Worm (Caenorhabditis elegans): Measurements from ENCODE around the gene ZK666.8.

DNA sequence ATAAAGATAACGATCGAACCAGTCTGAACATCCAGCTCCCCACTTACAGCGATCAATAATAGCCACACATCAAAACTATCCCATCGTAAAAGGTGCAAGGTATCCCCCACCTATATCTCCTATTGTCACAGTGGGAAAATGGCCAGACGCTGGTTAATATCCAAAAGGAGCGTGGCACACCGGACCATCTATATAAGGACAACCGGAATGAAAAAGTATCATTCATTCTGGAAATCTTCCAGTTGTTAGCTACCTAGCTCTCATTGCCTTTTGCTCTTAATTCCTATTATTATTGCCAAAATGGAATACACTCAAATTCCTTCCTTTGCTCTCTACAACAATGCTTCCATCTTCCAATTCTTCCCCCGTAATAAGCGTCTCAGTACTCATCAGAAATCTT lies 16.0 kb downstream of the ZK666.8 start, which contains the start of gene ZK666.4:
- TF ChIP-seq ref-1 (GFP tag; conservative IDR thresholded peaks at IDR 0.05) (no peak), tab-1 (GFP tag; IDR thresholded peaks at IDR 0.05) (no peak), med-1 (GFP tag; optimal IDR thresholded peaks at IDR 0.05; ENCODE audit: insufficient read depth) (no peak), T22C8.4 (GFP tag; IDR thresholded peaks at IDR 0.05) (no peak), klf-2 (GFP tag; conservative IDR thresholded peaks at IDR 0.05) (no peak), cog-1 (tag; optimal IDR thresholded peaks at IDR 0.05) (no peak)
